Worm (Caenorhabditis elegans) whole organism, mixed stage, embryonic: ENCODE measurements around the gene nhr-170.

Experiments
- ceh-83 ChIP-seq: fragments of 200-800 bp; sonication (Bioruptor generic); optimal IDR thresholded peaks from 2 replicates; lab custom pipeline; 2018; ENCODE audit warnings: mild to moderate bottlenecking, missing genetic modification characterization, missing compliant biosample characterization
- drap-1 ChIP-seq: fragments of 200-800 bp; sonication (Bioruptor generic); optimal IDR thresholded peaks from 3 replicates; lab custom pipeline; 2018; ENCODE audit warnings: mild to moderate bottlenecking, missing genetic modification characterization, missing compliant biosample characterization
- flh-1 ChIP-seq: fragments of 200-800 bp; sonication (Bioruptor generic); optimal IDR thresholded peaks from 2 replicates; lab custom pipeline; 2018; ENCODE audit warnings: mild to moderate bottlenecking, missing genetic modification characterization, moderate library complexity, missing compliant biosample characterization
- mep-1 ChIP-seq: fragments of 150-350 bp; optimal IDR thresholded peaks from 2 replicates; lab custom pipeline; 2017; ENCODE audit warnings: missing biosample characterization, missing genetic modification reagents, missing genetic modification characterization, inconsistent platforms

ce11 chrV:18827374-18827773, 26.7 kb upstream of the nhr-170 start:
- TF ChIP-seq drap-1 (GFP tag; lab: Kevin White, UChicago) (no peak), mep-1 (tag; lab: Kevin White, UChicago) (no peak), flh-1 (GFP tag; lab: Kevin White, UChicago) (no peak), ceh-83 (GFP tag; lab: Kevin White, UChicago) (no peak)
